Fruit fly (Drosophila melanogaster) whole organism, embryonic: ENCODE results near the gene CG31249.

Experiments
- Awh ChIP-seq: fragments of 200-800 bp; sonication (Bioruptor generic); IDR thresholded peaks from 2 replicates; pipeline ENCODE4, ENCODE4 v1.3.6; 2022; ENCODE audit warnings: missing biosample characterization, missing genetic modification characterization
- Bdp1 ChIP-seq: fragments of 200-800 bp; sonication (Bioruptor generic); optimal IDR thresholded peaks from 3 replicates; lab custom pipeline; 2016; ENCODE audit warnings: missing biosample characterization, missing genetic modification characterization
- Bgb ChIP-seq: fragments of 200-800 bp; sonication (Bioruptor generic); IDR thresholded peaks from 2 replicates; pipeline ENCODE4 v1.3.6; 2022; ENCODE audit warnings: missing biosample characterization, missing genetic modification characterization; ENCODE audit not compliant: partially characterized antibody
- CG11398 ChIP-seq: fragments of 200-800 bp; sonication (Bioruptor generic); optimal IDR thresholded peaks from 2 replicates; lab custom pipeline; 2016; ENCODE audit warnings: missing biosample characterization, missing genetic modification characterization
- CG11723 ChIP-seq: fragments of 200-800 bp; sonication (Bioruptor generic); optimal IDR thresholded peaks from 2 replicates; lab custom pipeline; 2017; ENCODE audit warnings: missing biosample characterization, mild to moderate bottlenecking, missing genetic modification characterization
- CG12769 ChIP-seq: fragments of 200-800 bp; sonication (Bioruptor generic); optimal IDR thresholded peaks from 2 replicates; lab custom pipeline; 2019; ENCODE audit warnings: missing biosample characterization, mild to moderate bottlenecking, missing genetic modification characterization, moderate library complexity
- CG13287 ChIP-seq: fragments of 200-800 bp; sonication (Bioruptor generic); IDR thresholded peaks from 2 replicates; pipeline ENCODE4 v1.3.6; 2022; ENCODE audit warnings: missing biosample characterization, missing genetic modification characterization; ENCODE audit not compliant: partially characterized antibody
- CG16813 ChIP-seq: fragments of 200-800 bp; sonication (Bioruptor generic); IDR thresholded peaks from 3 replicates; pipeline ENCODE4 v1.3.6; 2022; ENCODE audit warnings: missing biosample characterization, missing genetic modification characterization; ENCODE audit not compliant: partially characterized antibody
- CG17359 ChIP-seq: fragments of 200-800 bp; sonication (Bioruptor generic); optimal IDR thresholded peaks from 3 replicates; lab custom pipeline; 2018; ENCODE audit warnings: missing biosample characterization, mild to moderate bottlenecking, missing genetic modification characterization, moderate library complexity
- CG18011 ChIP-seq: fragments of 200-800 bp; sonication (Bioruptor generic); optimal IDR thresholded peaks from 2 replicates; lab custom pipeline; 2017; ENCODE audit warnings: missing biosample characterization, missing genetic modification characterization, mild to moderate bottlenecking, moderate library complexity, missing genotype
- CG2199 ChIP-seq: fragments of 200-800 bp; sonication (Bioruptor generic); IDR thresholded peaks from 3 replicates; pipeline ENCODE4 v1.3.6; 2022; ENCODE audit warnings: missing biosample characterization, missing genetic modification characterization
- CG2712 ChIP-seq: fragments of 200-800 bp; optimal IDR thresholded peaks from 3 replicates; lab custom pipeline; 2019; ENCODE audit warnings: missing biosample characterization, mild to moderate bottlenecking, missing genetic modification characterization, moderate library complexity
- CG31441 ChIP-seq: fragments of 200-800 bp; sonication (Bioruptor generic); IDR thresholded peaks from 2 replicates; pipeline ENCODE4 v1.3.6; 2022; ENCODE audit warnings: missing biosample characterization, missing genetic modification characterization
- CG34376 ChIP-seq: fragments of 200-800 bp; sonication (Bioruptor generic); optimal IDR thresholded peaks from 2 replicates; lab custom pipeline; 2018; ENCODE audit warnings: missing biosample characterization, mild to moderate bottlenecking, missing genetic modification characterization
- CG34422 ChIP-seq: fragments of 200-800 bp; sonication (Bioruptor generic); IDR thresholded peaks from 3 replicates; pipeline ENCODE4 v1.3.6; 2022; ENCODE audit warnings: missing biosample characterization, missing genetic modification characterization
- CG3995 ChIP-seq: fragments of 200-800 bp; sonication (Bioruptor generic); optimal IDR thresholded peaks from 3 replicates; lab custom pipeline; 2016; ENCODE audit warnings: missing biosample characterization, missing genetic modification characterization
- CG42726 ChIP-seq: fragments of 200-800 bp; sonication (Bioruptor generic); IDR thresholded peaks from 2 replicates; pipeline ENCODE4 v1.3.6; 2022; ENCODE audit warnings: missing biosample characterization, missing genetic modification characterization; ENCODE audit not compliant: partially characterized antibody
- CG4282 ChIP-seq: fragments of 200-800 bp; sonication (Bioruptor generic); optimal IDR thresholded peaks from 2 replicates; lab custom pipeline; 2016; ENCODE audit warnings: missing biosample characterization, missing genetic modification characterization
- CG6791 ChIP-seq: fragments of 200-800 bp; sonication (Bioruptor generic); IDR thresholded peaks from 3 replicates; pipeline ENCODE4 v1.3.6; 2022; ENCODE audit warnings: missing biosample characterization, missing genetic modification characterization; ENCODE audit not compliant: partially characterized antibody
- CG6854 ChIP-seq: fragments of 200-800 bp; sonication (Bioruptor generic); optimal IDR thresholded peaks from 3 replicates; lab custom pipeline; 2017; ENCODE audit warnings: missing biosample characterization, mild to moderate bottlenecking, missing genetic modification characterization
- Ets65A ChIP-seq: fragments of 200-800 bp; sonication (Bioruptor generic); peaks from one replicate; lab custom pipeline; 2016; ENCODE audit warnings: missing biosample characterization, missing genetic modification characterization
- Ets97D ChIP-seq: fragments of 200-800 bp; sonication (Bioruptor generic); optimal IDR thresholded peaks from 3 replicates; lab custom pipeline; 2016; ENCODE audit warnings: missing biosample characterization, missing genetic modification characterization
- Lpt ChIP-seq: fragments of >200 bp; optimal IDR thresholded peaks from 2 replicates; lab custom pipeline; 2018; ENCODE audit warnings: missing biosample characterization, missing genetic modification characterization
- NFAT ChIP-seq: fragments of 200-800 bp; sonication (Bioruptor generic); IDR thresholded peaks from 2 replicates; pipeline ENCODE4 v1.3.6; 2022; ENCODE audit warnings: missing biosample characterization, missing genetic modification characterization
- Pdp1 ChIP-seq, 2 experiments: fragments of 200-800 bp; sonication (Bioruptor generic); optimal IDR thresholded peaks; 3 replicates each; lab custom pipeline; 2016; ENCODE audit warnings: missing biosample characterization in 2 of 2, missing genetic modification characterization in 2 of 2, mild to moderate bottlenecking in 1 of 2, moderate library complexity in 1 of 2
- Sry-β ChIP-seq: fragments of 200-800 bp; sonication (Bioruptor generic); optimal IDR thresholded peaks from 2 replicates; lab custom pipeline; 2018; ENCODE audit warnings: missing biosample characterization, mild to moderate bottlenecking, missing genetic modification characterization, moderate library complexity
- Xrp1 ChIP-seq: fragments of 200-800 bp; sonication (Bioruptor generic); IDR thresholded peaks from 2 replicates; pipeline ENCODE4 v1.3.6; 2022; ENCODE audit warnings: missing biosample characterization, missing genetic modification characterization
- amos ChIP-seq: fragments of 200-800 bp; sonication (Bioruptor generic); IDR thresholded peaks from 2 replicates; pipeline ENCODE4 v1.3.6; 2022; ENCODE audit warnings: missing biosample characterization, missing genetic modification characterization; ENCODE audit not compliant: partially characterized antibody
- dan ChIP-seq: fragments of 200-800 bp; sonication (Bioruptor generic); IDR thresholded peaks from 2 replicates; pipeline ENCODE4 v1.3.6; 2022; ENCODE audit warnings: missing biosample characterization, missing genetic modification characterization
- dysf ChIP-seq: fragments of 200-800 bp; sonication (Bioruptor generic); IDR thresholded peaks from 3 replicates; pipeline ENCODE4 v1.3.6; 2022; ENCODE audit warnings: missing biosample characterization, missing genetic modification characterization
- eyg ChIP-seq: fragments of 200-800 bp; sonication (Bioruptor generic); optimal IDR thresholded peaks from 3 replicates; lab custom pipeline; 2016; ENCODE audit warnings: missing biosample characterization, missing genetic modification characterization
- fd3F ChIP-seq: fragments of 200-800 bp; sonication (Bioruptor generic); optimal IDR thresholded peaks from 2 replicates; lab custom pipeline; 2018; ENCODE audit warnings: missing biosample characterization, mild to moderate bottlenecking, missing genetic modification characterization, moderate library complexity
- fd96Cb ChIP-seq: fragments of 200-800 bp; sonication (Bioruptor generic); optimal IDR thresholded peaks from 2 replicates; lab custom pipeline; 2018; ENCODE audit warnings: missing biosample characterization, mild to moderate bottlenecking, missing genetic modification characterization, moderate library complexity
- gcm ChIP-seq: fragments of 200-800 bp; sonication (Bioruptor generic); optimal IDR thresholded peaks from 2 replicates; lab custom pipeline; 2019; ENCODE audit warnings: missing biosample characterization, mild to moderate bottlenecking, missing genetic modification characterization, moderate library complexity
- inv ChIP-seq: fragments of 200-800 bp; sonication (Bioruptor generic); IDR thresholded peaks from 2 replicates; pipeline ENCODE4 v1.3.6; 2022; ENCODE audit warnings: missing biosample characterization, missing genetic modification characterization; ENCODE audit not compliant: partially characterized antibody
- kay ChIP-seq: fragments of 200-800 bp; sonication (Bioruptor generic); optimal IDR thresholded peaks from 2 replicates; lab custom pipeline; 2016; ENCODE audit warnings: missing biosample characterization, missing genetic modification characterization
- lab ChIP-seq: fragments of 200-800 bp; sonication (Bioruptor generic); optimal IDR thresholded peaks from 3 replicates; lab custom pipeline; 2017; ENCODE audit warnings: missing biosample characterization, missing genetic modification characterization, mild to moderate bottlenecking, moderate library complexity, missing genetic modification reagents
- mld ChIP-seq: fragments of 200-800 bp; sonication (Bioruptor generic); IDR thresholded peaks from 3 replicates; pipeline ENCODE4 v1.3.6; 2022; ENCODE audit warnings: missing biosample characterization, missing genetic modification characterization; ENCODE audit not compliant: partially characterized antibody
- nerfin-2 ChIP-seq: fragments of 200-800 bp; sonication (Bioruptor generic); IDR thresholded peaks from 2 replicates; pipeline ENCODE4 v1.3.6; 2022; ENCODE audit warnings: missing biosample characterization, missing genetic modification characterization; ENCODE audit not compliant: partially characterized antibody
- salm ChIP-seq: fragments of 200-800 bp; sonication (Bioruptor generic); optimal IDR thresholded peaks from 2 replicates; lab custom pipeline; 2018; ENCODE audit warnings: missing biosample characterization, mild to moderate bottlenecking, missing genetic modification characterization
- sens ChIP-seq: fragments of 200-800 bp; sonication (Bioruptor generic); peaks from one replicate; lab custom pipeline; 2016; ENCODE audit warnings: missing biosample characterization, missing genetic modification characterization
- sna ChIP-seq: fragments of 200-800 bp; sonication (Bioruptor generic); IDR thresholded peaks from 2 replicates; pipeline ENCODE4 v1.3.6; 2022; ENCODE audit warnings: missing biosample characterization, missing genetic modification characterization; ENCODE audit not compliant: partially characterized antibody
- ttk ChIP-seq: fragments of 200-800 bp; sonication (Bioruptor generic); IDR thresholded peaks from 2 replicates; pipeline ENCODE4 v2.1.2; 2022; ENCODE audit warnings: missing biosample characterization, missing genetic modification characterization
- vvl ChIP-seq: fragments of 200-800 bp; sonication (Bioruptor generic); IDR thresholded peaks from 2 replicates; pipeline ENCODE4 v1.3.6; 2022; ENCODE audit warnings: missing biosample characterization, missing genetic modification characterization
- wdn ChIP-seq: fragments of 200-800 bp; sonication (Bioruptor generic); IDR thresholded peaks from 2 replicates; pipeline ENCODE4 v1.3.6; 2022; ENCODE audit warnings: missing biosample characterization, missing genetic modification characterization
- z ChIP-seq: fragments of 200-800 bp; sonication (Bioruptor generic); IDR thresholded peaks from 3 replicates; pipeline ENCODE4 v1.3.6; 2022; ENCODE audit warnings: missing biosample characterization, missing genetic modification characterization
- zfh1 ChIP-seq: fragments of 200-800 bp; sonication (Bioruptor generic); IDR thresholded peaks from 3 replicates; pipeline ENCODE4 v1.3.6; 2022; ENCODE audit warnings: missing biosample characterization, missing genetic modification characterization

Gene CG31249

dm6 chr3R:17646102-17647050, 40.5 kb downstream of the CG31249 start:
- TF ChIP-seq CG31441 (no peak), gcm (GFP tag; lab: Kevin White, UChicago) (no peak), zfh1 (no peak), CG4282 (no peak), CG6854 (no peak), CG12769 (no peak), NFAT (GFP tag; lab: Robert Waterston, UW) (0 out of 2 replicates have a peak, but pooled peaks have one; percentile 35), Sry-β (GFP tag; lab: Kevin White, UChicago) (peak; percentile 70), nerfin-2 (GFP tag; lab: Robert Waterston, UW) (peak; percentile 64), CG6791 (GFP tag; lab: Robert Waterston, UW) (peak; percentile 78), CG2199 (GFP tag; lab: Robert Waterston, UW) (0 out of 3 replicates have a peak, but pooled peaks have one; percentile 7), Pdp1 (GFP tag; optimal IDR thresholded peaks at IDR 0.05; lab: Kevin White, UChicago) (peak; percentile 19 to 95), CG16813 (GFP tag; lab: Robert Waterston, UW) (peak; percentile 86), CG2712 (peak; percentile 9), salm (tag; lab: Kevin White, UChicago) (peak; percentile 79), CG18011 (GFP tag; lab: Kevin White, UChicago) (no peak), Ets97D (peak; percentile 6), mld (GFP tag; lab: Robert Waterston, UW) (peak; percentile 63; the same call in 2 of the 3 replicates), eyg (GFP tag; lab: Kevin White, UChicago) (no peak), CG11398 (no peak), kay (GFP tag; lab: Kevin White, UChicago) (no peak), z (GFP tag; lab: Robert Waterston, UW) (0 out of 3 replicates have a peak, but pooled peaks have one; percentile 21), CG17359 (tag; lab: Kevin White, UChicago) (peak; percentile 10), CG34376 (GFP tag; lab: Kevin White, UChicago) (peak; percentile 78), Ets65A (peak; percentile 59), Lpt (GFP tag; lab: Kevin White, UChicago) (no peak), dysf (GFP tag; lab: Robert Waterston, UW) (0 out of 3 replicates have a peak, but pooled peaks have one; percentile 23), fd96Cb (tag; lab: Kevin White, UChicago) (no peak), CG11723 (GFP tag; lab: Kevin White, UChicago) (no peak), Xrp1 (GFP tag; lab: Robert Waterston, UW) (0 out of 2 replicates have a peak, but pooled peaks have one; percentile 21), ttk (GFP tag; lab: Robert Waterston, UW) (no peak), inv (GFP tag; lab: Robert Waterston, UW) (peak; percentile 41; the same call in 1 of the 2 replicates), CG3995 (GFP tag; lab: Kevin White, UChicago) (peak; percentile 75), CG34422 (GFP tag; lab: Robert Waterston, UW) (0 out of 3 replicates have a peak, but pooled peaks have one; percentile 9), lab (GFP tag; lab: Kevin White, UChicago) (peak; percentile 11), sna (GFP tag; lab: Robert Waterston, UW) (peak; percentile 62; the same call in 1 of the 2 replicates), CG42726 (GFP tag; lab: Robert Waterston, UW) (peak; percentile 64), CG13287 (GFP tag; lab: Robert Waterston, UW) (peak; percentile 39; the same call in 1 of the 2 replicates), Bgb (GFP tag; lab: Robert Waterston, UW) (peak; percentile 70), vvl (peak; percentile 73; the same call in 1 of the 2 replicates), amos (GFP tag; lab: Robert Waterston, UW) (peak; percentile 76), fd3F (GFP tag; lab: Kevin White, UChicago) (no peak), dan (GFP tag; lab: Robert Waterston, UW) (no peak), Awh (no peak), sens (peak; percentile 88), Bdp1 (peak; percentile 98), wdn (GFP tag; lab: Robert Waterston, UW) (no peak)
